Fruit fly (Drosophila melanogaster): ENCODE data around the gene Noc2.

Gene Noc2

dm6 chr2L:21178436-21179216 is 15.2 kb downstream of the Noc2 start:
- peak; percentile 42 for TF ChIP-seq cic (GFP tag; optimal IDR thresholded peaks at IDR 0.05)
- TF ChIP-seq Mnt (GFP tag; optimal IDR thresholded peaks at IDR 0.05) = peak; percentile 88
- TF ChIP-seq CG7101 (tag; optimal IDR thresholded peaks at IDR 0.05) = no peak
- TF ChIP-seq tj (GFP tag; optimal IDR thresholded peaks at IDR 0.05) = peak; percentile 41
- no peak for TF ChIP-seq CG1620 (GFP tag; optimal IDR thresholded peaks at IDR 0.05)
- TF ChIP-seq Crg-1 (GFP tag; optimal IDR thresholded peaks at IDR 0.05) = peak; percentile 10
- no peak for TF ChIP-seq bab1 (GFP tag; optimal IDR thresholded peaks at IDR 0.05)

- no peak for TF ChIP-seq CG14711 (tag; optimal IDR thresholded peaks at IDR 0.05)
- TF ChIP-seq pad (GFP tag; optimal IDR thresholded peaks at IDR 0.05) = no peak
- TF ChIP-seq Mnt (GFP tag; optimal IDR thresholded peaks at IDR 0.05) = no peak
- TF ChIP-seq cnc (optimal IDR thresholded peaks at IDR 0.05) = no peak
- no peak for TF ChIP-seq CG1620 (GFP tag; optimal IDR thresholded peaks at IDR 0.05)
- no peak for TF ChIP-seq toe (GFP tag; optimal IDR thresholded peaks at IDR 0.05)
- TF ChIP-seq tj (GFP tag; optimal IDR thresholded peaks at IDR 0.05) = no peak
- TF ChIP-seq cic (GFP tag; optimal IDR thresholded peaks at IDR 0.05) = no peak
- TF ChIP-seq kay (GFP tag; ENCODE audit: borderline replicate concordance) = no peak
- TF ChIP-seq CG5204 (GFP tag; optimal IDR thresholded peaks at IDR 0.05) = no peak
Observed at dm6 chr2L:21179217-21179520, 15.7 kb downstream of the Noc2 start.

dm6 chr2L:21179615-21180031 is 16.2 kb downstream of the Noc2 start, which contains the start of the genes bur and Mcm10:
Gene bur, minus strand, starts transcription at chr2L:21179683.
Gene Mcm10, plus strand, starts transcription at chr2L:21179933.
- peak; percentile 27 for TF ChIP-seq CG14711 (tag; optimal IDR thresholded peaks at IDR 0.05)
- TF ChIP-seq Crg-1 (GFP tag; optimal IDR thresholded peaks at IDR 0.05) = no peak
- no peak for TF ChIP-seq Mnt (GFP tag; optimal IDR thresholded peaks at IDR 0.05)
- no peak for TF ChIP-seq CG1620 (GFP tag; optimal IDR thresholded peaks at IDR 0.05)
- TF ChIP-seq cnc (optimal IDR thresholded peaks at IDR 0.05) = no peak
- no peak for TF ChIP-seq CG5204 (GFP tag; optimal IDR thresholded peaks at IDR 0.05)
- TF ChIP-seq ovo (GFP tag; optimal IDR thresholded peaks at IDR 0.05) = no peak
- TF ChIP-seq CG33017 (tag; optimal IDR thresholded peaks at IDR 0.05) = no peak
- peak; percentile 2 for TF ChIP-seq pad (GFP tag; optimal IDR thresholded peaks at IDR 0.05)
- TF ChIP-seq CG12768 (GFP tag; optimal IDR thresholded peaks at IDR 0.05) = no peak
- TF ChIP-seq Hr96 (GFP tag; optimal IDR thresholded peaks at IDR 0.05) = no peak
- TF ChIP-seq tj (GFP tag; optimal IDR thresholded peaks at IDR 0.05) = no peak
- no peak for TF ChIP-seq kay (GFP tag; ENCODE audit: borderline replicate concordance)
- TF ChIP-seq CG7101 (tag; optimal IDR thresholded peaks at IDR 0.05) = peak; percentile 42
- no peak for TF ChIP-seq bab1 (GFP tag; optimal IDR thresholded peaks at IDR 0.05)
- TF ChIP-seq Clk (GFP tag; optimal IDR thresholded peaks at IDR 0.05) = no peak
- no peak for TF ChIP-seq CG7045 (GFP tag; optimal IDR thresholded peaks at IDR 0.05)

- TF ChIP-seq CG12768 (GFP tag; optimal IDR thresholded peaks at IDR 0.05) = no peak
Observed at dm6 chr2L:21187753-21188152, 24.3 kb downstream of the Noc2 start.

- no peak for TF ChIP-seq CG14711 (tag; optimal IDR thresholded peaks at IDR 0.05)
- TF ChIP-seq toe (GFP tag; optimal IDR thresholded peaks at IDR 0.05) = no peak
- no peak for TF ChIP-seq CG33017 (tag; optimal IDR thresholded peaks at IDR 0.05)
- TF ChIP-seq Clk (GFP tag; optimal IDR thresholded peaks at IDR 0.05) = no peak
- TF ChIP-seq CG1620 (GFP tag; optimal IDR thresholded peaks at IDR 0.05) = no peak
- TF ChIP-seq pad (GFP tag; optimal IDR thresholded peaks at IDR 0.05) = no peak
- no peak for TF ChIP-seq Hr96 (GFP tag; optimal IDR thresholded peaks at IDR 0.05)
- no peak for TF ChIP-seq CG11617 (GFP tag; optimal IDR thresholded peaks at IDR 0.05)
- no peak for TF ChIP-seq CG7101 (tag; optimal IDR thresholded peaks at IDR 0.05)
- no peak for TF ChIP-seq CG7045 (GFP tag; optimal IDR thresholded peaks at IDR 0.05)
- TF ChIP-seq CG5204 (GFP tag; optimal IDR thresholded peaks at IDR 0.05) = no peak
Observed at dm6 chr2L:21189273-21189781, 25.9 kb downstream of the Noc2 start.

- TF ChIP-seq Clk (GFP tag; optimal IDR thresholded peaks at IDR 0.05) (no peak), pad (GFP tag; optimal IDR thresholded peaks at IDR 0.05) (no peak), CG7045 (GFP tag; optimal IDR thresholded peaks at IDR 0.05) (no peak), CG5204 (GFP tag; optimal IDR thresholded peaks at IDR 0.05) (no peak), Hr96 (GFP tag; optimal IDR thresholded peaks at IDR 0.05) (no peak), cic (GFP tag; optimal IDR thresholded peaks at IDR 0.05) (no peak), kay (GFP tag; ENCODE audit: borderline replicate concordance) (no peak), CG12768 (GFP tag; optimal IDR thresholded peaks at IDR 0.05) (no peak), CG1620 (GFP tag; optimal IDR thresholded peaks at IDR 0.05) (no peak), CG11617 (GFP tag; optimal IDR thresholded peaks at IDR 0.05) (no peak)
Observed at dm6 chr2L:21195331-21195730, 31.9 kb downstream of the Noc2 start.

dm6 chr2L:21196511-21196910 is 33.1 kb downstream of the Noc2 start:
- TF ChIP-seq kay (GFP tag; ENCODE audit: borderline replicate concordance) (no peak), cnc (optimal IDR thresholded peaks at IDR 0.05) (no peak), Mnt (GFP tag; optimal IDR thresholded peaks at IDR 0.05) (no peak), CG11617 (GFP tag; optimal IDR thresholded peaks at IDR 0.05) (no peak), pad (GFP tag; optimal IDR thresholded peaks at IDR 0.05) (no peak), Clk (GFP tag; optimal IDR thresholded peaks at IDR 0.05) (no peak), cic (GFP tag; optimal IDR thresholded peaks at IDR 0.05) (no peak), CG5204 (GFP tag; optimal IDR thresholded peaks at IDR 0.05) (no peak), CG7045 (GFP tag; optimal IDR thresholded peaks at IDR 0.05) (no peak), toe (GFP tag; optimal IDR thresholded peaks at IDR 0.05) (no peak), ovo (GFP tag; optimal IDR thresholded peaks at IDR 0.05) (no peak), CG14711 (tag; optimal IDR thresholded peaks at IDR 0.05) (no peak)
